Worm (Caenorhabditis elegans) whole organism, L4 larva: Measurements from ENCODE around the gene clc-6.

Experiments
- F37D6.2 ChIP-seq: sonication (generic microtip); optimal IDR thresholded peaks from 2 replicates; lab custom pipeline; 2016; ENCODE audit warnings: mild to moderate bottlenecking, missing genetic modification characterization, missing compliant biosample characterization
- F49E8.2 ChIP-seq: sonication (generic microtip); optimal IDR thresholded peaks from 2 replicates; lab custom pipeline; 2016; ENCODE audit warnings: missing compliant biosample characterization, mild to moderate bottlenecking, missing genetic modification characterization, borderline replicate concordance
- Y105C5A.15 ChIP-seq: fragments of 200-800 bp; sonication (Bioruptor generic); IDR thresholded peaks from 2 replicates; pipeline ENCODE4 v1.3.6; 2022; ENCODE audit warnings: missing genetic modification characterization, missing compliant biosample characterization
- Y5F2A.4 ChIP-seq: fragments of 200-800 bp; sonication (Bioruptor generic); optimal IDR thresholded peaks from 2 replicates; lab custom pipeline; 2018; ENCODE audit warnings: mild to moderate bottlenecking, missing genetic modification characterization, missing compliant biosample characterization
- Y75B8A.6 ChIP-seq: fragments of 200-800 bp; sonication (Bioruptor generic); IDR thresholded peaks from 2 replicates; pipeline ENCODE4 v1.3.6; 2022; ENCODE audit warnings: missing genetic modification reagents, missing genetic modification characterization, missing compliant biosample characterization
- ZK546.5 ChIP-seq, 2 experiments: sonication (generic microtip); optimal IDR thresholded peaks; 2 replicates each; lab custom pipeline; 2017; ENCODE audit warnings: missing biosample characterization in 2 of 2, missing genetic modification characterization in 2 of 2
- aha-1 ChIP-seq: fragments of 150-350 bp; peaks from one replicate; lab custom pipeline; 2014; ENCODE audit warnings: missing biosample characterization, missing genetic modification characterization
- ceh-32 ChIP-seq: sonication (generic microtip); optimal IDR thresholded peaks from 2 replicates; lab custom pipeline; 2016; ENCODE audit warnings: mild to moderate bottlenecking, missing genetic modification characterization, missing compliant biosample characterization; ENCODE audit not compliant: poor library complexity
- dmd-6 ChIP-seq: fragments of 200-800 bp; sonication (Bioruptor generic); IDR thresholded peaks from 2 replicates; pipeline ENCODE4 v1.3.6; 2022; ENCODE audit warnings: missing genetic modification reagents, missing genetic modification characterization, missing compliant biosample characterization
- dmd-9 ChIP-seq: fragments of 200-800 bp; sonication (Bioruptor generic); IDR thresholded peaks from 2 replicates; pipeline ENCODE4 v1.3.6; 2022; ENCODE audit warnings: missing genetic modification reagents, missing genetic modification characterization, missing compliant biosample characterization
- egl-43 ChIP-seq: fragments of 200-800 bp; sonication (Bioruptor generic); IDR thresholded peaks from 2 replicates; pipeline ENCODE4 v1.3.6; 2022; ENCODE audit warnings: missing genetic modification reagents, missing genetic modification characterization, missing compliant biosample characterization
- hlh-11 ChIP-seq: fragments of 200-800 bp; sonication (Bioruptor generic); optimal IDR thresholded peaks from 2 replicates; lab custom pipeline; 2018; ENCODE audit warnings: mild to moderate bottlenecking, missing genetic modification characterization, missing compliant biosample characterization
- hlh-30 ChIP-seq: sonication (generic microtip); optimal IDR thresholded peaks from 2 replicates; lab custom pipeline; 2017; ENCODE audit warnings: antibody characterized with exemption, mild to moderate bottlenecking, missing genetic modification characterization, missing compliant biosample characterization; ENCODE audit not compliant: insufficient read depth
- lin-38 ChIP-seq: fragments of 200-800 bp; sonication (Bioruptor generic); IDR thresholded peaks from 2 replicates; pipeline ENCODE4 v1.3.6; 2022; ENCODE audit warnings: missing genetic modification reagents, missing genetic modification characterization, missing compliant biosample characterization
- madf-5 ChIP-seq, 2 experiments: fragments of 200-800 bp; sonication (Bioruptor generic); IDR thresholded peaks; 2 replicates each; pipeline ENCODE4 v1.3.6; 2022; ENCODE audit warnings: missing compliant biosample characterization in 2 of 2, missing genetic modification characterization in 2 of 2
- mep-1 ChIP-seq: fragments of 150-350 bp; sonication (generic microtip); optimal IDR thresholded peaks from 3 replicates; lab custom pipeline; 2014; ENCODE audit warnings: missing biosample characterization, missing genetic modification characterization
- mxl-3 ChIP-seq: fragments of 200-800 bp; sonication (Bioruptor generic); optimal IDR thresholded peaks from 2 replicates; lab custom pipeline; 2018; ENCODE audit warnings: mild to moderate bottlenecking, missing genetic modification characterization, missing compliant biosample characterization
- nhr-25 ChIP-seq: sonication (generic microtip); optimal IDR thresholded peaks from 2 replicates; lab custom pipeline; 2017; ENCODE audit warnings: missing genetic modification characterization, mild to moderate bottlenecking, missing compliant biosample characterization, antibody characterized with exemption, moderate library complexity, borderline replicate concordance; ENCODE audit not compliant: insufficient read depth
- nhr-28 ChIP-seq: fragments of 150-350 bp; optimal IDR thresholded peaks from 2 replicates; lab custom pipeline; 2014; ENCODE audit warnings: missing biosample characterization, missing genetic modification characterization
- nhr-41 ChIP-seq: fragments of 200-800 bp; sonication (Bioruptor generic); IDR thresholded peaks from 2 replicates; pipeline ENCODE4 v1.3.6; 2022; ENCODE audit warnings: missing genetic modification reagents, missing genetic modification characterization, missing compliant biosample characterization
- nhr-76 ChIP-seq: fragments of 150-350 bp; optimal IDR thresholded peaks from 2 replicates; lab custom pipeline; 2014; ENCODE audit warnings: missing biosample characterization, missing genetic modification characterization
- php-3 ChIP-seq: fragments of 200-800 bp; sonication (Bioruptor generic); IDR thresholded peaks from 2 replicates; pipeline ENCODE4 v1.3.6; 2022; ENCODE audit warnings: missing genetic modification reagents, missing genetic modification characterization, missing compliant biosample characterization
- rbr-2 ChIP-seq: sonication (generic microtip); optimal IDR thresholded peaks from 2 replicates; lab custom pipeline; 2016; ENCODE audit warnings: missing genotype, missing genetic modification characterization, missing compliant biosample characterization
- sdz-12 ChIP-seq: fragments of 200-800 bp; sonication (Bioruptor generic); optimal IDR thresholded peaks from 2 replicates; lab custom pipeline; 2018; ENCODE audit warnings: mild to moderate bottlenecking, missing genetic modification characterization, missing compliant biosample characterization
- tag-97 ChIP-seq: fragments of 200-800 bp; sonication (Bioruptor generic); IDR thresholded peaks from 2 replicates; pipeline ENCODE4 v1.3.6; 2022; ENCODE audit warnings: missing genetic modification characterization, missing compliant biosample characterization
- vab-7 ChIP-seq: fragments of 200-800 bp; sonication (Bioruptor generic); IDR thresholded peaks from 2 replicates; pipeline ENCODE4 v1.3.6; 2022; ENCODE audit warnings: missing genetic modification reagents, missing genetic modification characterization, missing compliant biosample characterization
- zfp-2 ChIP-seq: sonication (generic microtip); optimal IDR thresholded peaks from 2 replicates; lab custom pipeline; 2016; ENCODE audit warnings: mild to moderate bottlenecking, missing genetic modification characterization, missing compliant biosample characterization
- zfp-3 ChIP-seq: fragments of 200-800 bp; sonication (Bioruptor generic); conservative IDR thresholded peaks from 2 replicates; pipeline ENCODE4 v1.3.6; 2022; ENCODE audit warnings: missing genetic modification reagents, missing genetic modification characterization, missing compliant biosample characterization
- zip-11 ChIP-seq: fragments of 200-800 bp; sonication (Bioruptor generic); IDR thresholded peaks from 2 replicates; pipeline ENCODE4 v1.3.6; 2022; ENCODE audit warnings: missing genetic modification characterization, missing compliant biosample characterization

Gene clc-6

ce11 chrV:11201826-11202565 is 6.0 kb upstream of the clc-6 start, which contains the start of gene K10D6.4 (continued):
- TF ChIP-seq hlh-30 (tag; lab: Kevin White, UChicago): no peak
- no peak for TF ChIP-seq madf-5 (GFP tag; IDR thresholded peaks at IDR 0.05; lab: Robert Waterston, UW)
- no peak for TF ChIP-seq lin-38 (GFP tag; lab: Robert Waterston, UW)
- TF ChIP-seq ceh-32: no peak
- no peak for TF ChIP-seq nhr-25 (tag; lab: Kevin White, UChicago)
- no peak for TF ChIP-seq Y105C5A.15 (GFP tag; lab: Robert Waterston, UW)
- no peak for TF ChIP-seq dmd-9 (GFP tag; lab: Robert Waterston, UW)
- TF ChIP-seq egl-43 (GFP tag; lab: Robert Waterston, UW): no peak
- TF ChIP-seq F37D6.2: no peak
- TF ChIP-seq zip-11 (GFP tag; lab: Robert Waterston, UW): no peak
- no peak for TF ChIP-seq tag-97 (GFP tag; lab: Robert Waterston, UW)
- peak; percentile 22 for TF ChIP-seq hlh-11
- no peak for TF ChIP-seq dmd-6
- TF ChIP-seq php-3 (GFP tag; lab: Robert Waterston, UW): peak; percentile 90
- no peak for TF ChIP-seq nhr-41 (GFP tag; lab: Robert Waterston, UW)
- TF ChIP-seq zfp-2 (tag; lab: Kevin White, UChicago): no peak
- no peak for TF ChIP-seq Y5F2A.4
- TF ChIP-seq zfp-3 (GFP tag; lab: Robert Waterston, UW): no peak
- TF ChIP-seq vab-7 (GFP tag; lab: Robert Waterston, UW): no peak

ce11 chrV:11200316-11200715 is 4.3 kb upstream of the clc-6 start, which contains the start of gene K10D6.3:
K10D6.3 (plus strand) TSS chrV:11200616.
- TF ChIP-seq rbr-2 (tag; lab: Kevin White, UChicago): no peak
- no peak for TF ChIP-seq nhr-25 (tag; lab: Kevin White, UChicago)
- peak; percentile 74 for TF ChIP-seq aha-1 (tag; lab: Kevin White, UChicago)

ce11 chrV:11199497-11199896 is 3.5 kb upstream of the clc-6 start:
- TF ChIP-seq ZK546.5 (tag; optimal IDR thresholded peaks at IDR 0.05; lab: Kevin White, UChicago) (no peak), mxl-3 (GFP tag; lab: Kevin White, UChicago) (peak; percentile 5), nhr-25 (tag; lab: Kevin White, UChicago) (peak; percentile 63)

DNA sequence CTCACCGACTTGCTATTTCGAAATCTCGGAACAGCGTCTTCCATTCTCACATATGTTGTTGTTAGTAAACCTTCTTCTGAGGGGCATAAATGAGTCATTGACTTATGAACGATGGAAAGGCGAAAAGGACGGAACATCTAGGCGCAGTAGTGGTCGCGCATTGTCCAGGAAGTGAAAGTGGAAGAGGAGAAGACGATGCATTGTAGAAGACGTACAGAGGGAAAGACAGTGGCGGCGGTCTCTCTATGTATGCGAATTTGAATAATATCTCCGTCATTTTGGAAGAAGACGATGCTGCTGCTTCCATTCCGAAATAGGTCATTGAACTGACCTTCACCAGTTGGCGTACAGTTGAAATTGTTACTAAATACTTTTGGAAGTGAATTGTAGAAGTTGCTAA is 2.1 kb upstream of the clc-6 start:
- no peak for TF ChIP-seq Y75B8A.6
- no peak for TF ChIP-seq nhr-76 (tag; lab: Kevin White, UChicago)
- peak; percentile 82 for TF ChIP-seq aha-1 (tag; lab: Kevin White, UChicago)

ce11 chrV:11196631-11197258 is 736 bp upstream of the clc-6 start:
- TF ChIP-seq hlh-30 (tag; lab: Kevin White, UChicago): peak; percentile 21
- peak; percentile 97 for TF ChIP-seq aha-1 (tag; lab: Kevin White, UChicago)
- TF ChIP-seq F49E8.2: no peak
- TF ChIP-seq nhr-28 (tag; lab: Kevin White, UChicago): peak; percentile 16
- peak; percentile 7 for TF ChIP-seq mep-1 (tag; lab: Kevin White, UChicago)
- TF ChIP-seq sdz-12 (GFP tag; lab: Kevin White, UChicago): no peak
